Fruit fly (Drosophila melanogaster): ENCODE results near the gene TotZ.

DNA sequence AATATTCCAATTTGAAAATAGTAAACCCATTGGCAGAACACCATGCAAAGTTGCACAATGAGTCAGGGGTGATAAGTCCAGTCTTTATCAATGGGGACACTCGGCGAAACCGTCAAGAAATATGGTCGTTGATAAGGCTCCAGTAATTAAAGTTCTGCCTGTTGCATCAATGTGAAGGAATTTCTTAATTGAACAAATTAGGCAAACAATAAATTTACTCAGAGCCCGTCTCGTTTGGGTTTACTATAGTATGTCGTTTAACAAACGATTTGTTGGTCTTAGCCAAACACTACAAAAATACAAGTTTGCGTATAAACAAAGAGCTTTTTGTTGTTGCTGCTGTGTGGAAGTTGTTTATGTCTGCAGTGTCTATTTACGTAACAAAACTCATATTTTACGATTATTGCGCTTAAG, 42.8 kb upstream of the TotZ start:
- no peak for TF ChIP-seq EcR (GFP tag; optimal IDR thresholded peaks at IDR 0.05)
- no peak for TF ChIP-seq pan (optimal IDR thresholded peaks at IDR 0.05)
- TF ChIP-seq psq (optimal IDR thresholded peaks at IDR 0.05): no peak
- no peak for TF ChIP-seq usp (GFP tag; optimal IDR thresholded peaks at IDR 0.05)
- no peak for TF ChIP-seq CG8478 (optimal IDR thresholded peaks at IDR 0.05)

Data from whole organism.